Fruit fly (Drosophila melanogaster): ENCODE data around the gene Osi6.

The Osi6 gene

dm6 chr3R:6209073-6209472 lies 25.4 kb upstream of the Osi6 start, which contains the start of gene Osi2:
TSS of gene Osi2 (plus strand) at chr3R:6209373.
- no peak for TF ChIP-seq pad (GFP tag; optimal IDR thresholded peaks at IDR 0.05)

dm6 chr3R:6210266-6211040 lies 24.1 kb upstream of the Osi6 start:
- TF ChIP-seq CG7101 (tag; optimal IDR thresholded peaks at IDR 0.05) (no peak), cic (GFP tag; optimal IDR thresholded peaks at IDR 0.05) (no peak), toe (GFP tag; optimal IDR thresholded peaks at IDR 0.05) (no peak), ovo (GFP tag; optimal IDR thresholded peaks at IDR 0.05) (no peak), cnc (optimal IDR thresholded peaks at IDR 0.05) (no peak), Crg-1 (GFP tag; optimal IDR thresholded peaks at IDR 0.05) (no peak), CG7045 (GFP tag; optimal IDR thresholded peaks at IDR 0.05) (no peak), Mnt (GFP tag; optimal IDR thresholded peaks at IDR 0.05) (no peak), CG14711 (tag; optimal IDR thresholded peaks at IDR 0.05) (no peak), CG5204 (GFP tag; optimal IDR thresholded peaks at IDR 0.05) (no peak), tj (GFP tag; optimal IDR thresholded peaks at IDR 0.05) (no peak), bab1 (GFP tag; optimal IDR thresholded peaks at IDR 0.05) (no peak), pad (GFP tag; optimal IDR thresholded peaks at IDR 0.05) (no peak), Clk (GFP tag; optimal IDR thresholded peaks at IDR 0.05) (no peak), CG1620 (GFP tag; optimal IDR thresholded peaks at IDR 0.05) (no peak)

dm6 chr3R:6211041-6211377 lies 23.5 kb upstream of the Osi6 start:
- TF ChIP-seq CG1620 (GFP tag; optimal IDR thresholded peaks at IDR 0.05): no peak
- no peak for TF ChIP-seq bab1 (GFP tag; optimal IDR thresholded peaks at IDR 0.05)
- TF ChIP-seq cic (GFP tag; optimal IDR thresholded peaks at IDR 0.05): no peak
- no peak for TF ChIP-seq kay (GFP tag; ENCODE audit: borderline replicate concordance)
- TF ChIP-seq Crg-1 (GFP tag; optimal IDR thresholded peaks at IDR 0.05): no peak
- TF ChIP-seq Mnt (GFP tag; optimal IDR thresholded peaks at IDR 0.05): no peak
- TF ChIP-seq CG5204 (GFP tag; optimal IDR thresholded peaks at IDR 0.05): no peak
- TF ChIP-seq CG7045 (GFP tag; optimal IDR thresholded peaks at IDR 0.05): no peak
- TF ChIP-seq CG12768 (GFP tag; optimal IDR thresholded peaks at IDR 0.05): no peak
- TF ChIP-seq tj (GFP tag; optimal IDR thresholded peaks at IDR 0.05): no peak
- no peak for TF ChIP-seq pad (GFP tag; optimal IDR thresholded peaks at IDR 0.05)
- no peak for TF ChIP-seq CG11617 (GFP tag; optimal IDR thresholded peaks at IDR 0.05)
- TF ChIP-seq Hr96 (GFP tag; optimal IDR thresholded peaks at IDR 0.05): no peak
- TF ChIP-seq cnc (optimal IDR thresholded peaks at IDR 0.05): no peak
- TF ChIP-seq ovo (GFP tag; optimal IDR thresholded peaks at IDR 0.05): no peak
- TF ChIP-seq toe (GFP tag; optimal IDR thresholded peaks at IDR 0.05): no peak

- TF ChIP-seq CG12768 (GFP tag; optimal IDR thresholded peaks at IDR 0.05): no peak
- no peak for TF ChIP-seq cnc (optimal IDR thresholded peaks at IDR 0.05)
- no peak for TF ChIP-seq CG14711 (tag; optimal IDR thresholded peaks at IDR 0.05)
- TF ChIP-seq Crg-1 (GFP tag; optimal IDR thresholded peaks at IDR 0.05): no peak
- no peak for TF ChIP-seq bab1 (GFP tag; optimal IDR thresholded peaks at IDR 0.05)
Measured at dm6 chr3R:6214227-6214626, 20.3 kb upstream of the Osi6 start.

- TF ChIP-seq CG5204 (GFP tag; optimal IDR thresholded peaks at IDR 0.05) (no peak), CG14711 (tag; optimal IDR thresholded peaks at IDR 0.05) (no peak), cic (GFP tag; optimal IDR thresholded peaks at IDR 0.05) (no peak), ovo (GFP tag; optimal IDR thresholded peaks at IDR 0.05) (no peak), bab1 (GFP tag; optimal IDR thresholded peaks at IDR 0.05) (no peak), CG33017 (tag; optimal IDR thresholded peaks at IDR 0.05) (no peak), CG7045 (GFP tag; optimal IDR thresholded peaks at IDR 0.05) (no peak), cnc (optimal IDR thresholded peaks at IDR 0.05) (no peak), CG12768 (GFP tag; optimal IDR thresholded peaks at IDR 0.05) (no peak), kay (GFP tag; ENCODE audit: borderline replicate concordance) (no peak), Clk (GFP tag; optimal IDR thresholded peaks at IDR 0.05) (no peak), pad (GFP tag; optimal IDR thresholded peaks at IDR 0.05) (no peak), tj (GFP tag; optimal IDR thresholded peaks at IDR 0.05) (no peak), CG11617 (GFP tag; optimal IDR thresholded peaks at IDR 0.05) (no peak), Hr96 (GFP tag; optimal IDR thresholded peaks at IDR 0.05) (no peak)
Measured at dm6 chr3R:6215053-6215882, 19.2 kb upstream of the Osi6 start, which contains the start of gene Osi3. TSS of gene Osi3 (plus strand) at chr3R:6215832.

- no peak for TF ChIP-seq Crg-1 (GFP tag; optimal IDR thresholded peaks at IDR 0.05)
- no peak for TF ChIP-seq CG5204 (GFP tag; optimal IDR thresholded peaks at IDR 0.05)
- TF ChIP-seq cic (GFP tag; optimal IDR thresholded peaks at IDR 0.05): no peak
- TF ChIP-seq CG14711 (tag; optimal IDR thresholded peaks at IDR 0.05): no peak
- no peak for TF ChIP-seq CG12768 (GFP tag; optimal IDR thresholded peaks at IDR 0.05)
- no peak for TF ChIP-seq Hr96 (GFP tag; optimal IDR thresholded peaks at IDR 0.05)
- TF ChIP-seq Mnt (GFP tag; optimal IDR thresholded peaks at IDR 0.05): no peak
Measured at dm6 chr3R:6221681-6222080, 12.8 kb upstream of the Osi6 start, which contains the start of gene Osi4. TSS of gene Osi4 (minus strand) at chr3R:6221781.

All from whole organism, adult.